Worm (Caenorhabditis elegans): Measurements from ENCODE around the gene srd-8.

Gene srd-8

DNA sequence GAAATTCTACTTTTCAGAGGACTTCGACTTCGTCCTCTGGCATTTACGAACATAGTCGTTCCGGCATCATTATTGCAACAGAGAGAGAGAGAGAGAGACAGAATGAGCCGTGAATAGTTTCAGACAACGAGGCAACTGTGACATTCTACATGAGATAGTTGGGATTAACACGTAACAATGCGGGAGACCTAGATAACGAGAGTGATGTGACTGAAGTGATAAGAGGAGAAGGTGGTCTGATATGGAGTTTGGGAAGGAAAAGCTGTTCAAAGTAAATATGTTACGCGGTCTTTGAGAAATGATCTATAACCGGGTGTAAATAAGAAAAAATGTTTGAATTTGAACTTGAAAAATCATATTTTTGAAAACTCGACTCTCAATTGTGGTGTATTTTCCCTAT lies 14.0 kb upstream of the srd-8 start (continued):
- TF ChIP-seq F44E2.7 (GFP tag; IDR thresholded peaks at IDR 0.05) (no peak), daf-8 (GFP tag; IDR thresholded peaks at IDR 0.05) (no peak), pqm-1 (tag; optimal IDR thresholded peaks at IDR 0.05) (peak; percentile 84), Y5F2A.4 (GFP tag; optimal IDR thresholded peaks at IDR 0.05) (no peak), nhr-6 (tag; optimal IDR thresholded peaks at IDR 0.05) (no peak), ceh-44 (GFP tag; IDR thresholded peaks at IDR 0.05) (no peak), mes-2 (tag; optimal IDR thresholded peaks at IDR 0.05; ENCODE audit: poor library complexity, severe bottlenecking) (peak; percentile 47), mdt-29 (GFP tag; IDR thresholded peaks at IDR 0.05) (no peak), nhr-28 (tag; optimal IDR thresholded peaks at IDR 0.05) (peak; percentile 80), hlh-30 (tag; optimal IDR thresholded peaks at IDR 0.05; ENCODE audit: insufficient read depth) (peak; percentile 10), dve-1 (tag; optimal IDR thresholded peaks at IDR 0.05; ENCODE audit: insufficient read depth) (peak; percentile 83), lin-1 (GFP tag; IDR thresholded peaks at IDR 0.05) (peak; percentile 82), ceh-28 (tag; optimal IDR thresholded peaks at IDR 0.05) (no peak), daf-12 (tag; optimal IDR thresholded peaks at IDR 0.05) (no peak), hif-1 (tag; optimal IDR thresholded peaks at IDR 0.05) (peak in 1 of 2 experiments; percentile 8), nhr-77 (tag; optimal IDR thresholded peaks at IDR 0.05) (peak; percentile 26), mxl-3 (GFP tag; optimal IDR thresholded peaks at IDR 0.05) (peak; percentile 31), spr-1 (tag; optimal IDR thresholded peaks at IDR 0.05) (no peak)

DNA sequence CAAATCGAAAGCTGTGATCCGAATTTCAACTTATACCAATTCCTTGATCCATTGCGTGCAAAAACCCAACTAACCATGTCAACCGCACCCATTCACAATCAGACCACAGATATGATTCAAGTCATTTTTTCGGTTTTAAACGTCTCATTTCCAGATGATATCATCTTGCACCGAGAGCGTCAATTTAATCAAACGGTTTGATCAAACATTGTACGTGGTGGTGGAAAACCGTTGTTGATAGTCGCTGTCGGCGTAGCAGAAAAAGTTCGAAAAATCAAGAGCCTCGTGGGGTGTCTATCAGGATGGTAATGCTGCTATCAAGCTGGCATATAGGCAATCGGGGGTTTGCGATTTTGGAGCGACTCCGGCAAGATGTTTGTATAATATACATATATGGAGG lies 13.5 kb upstream of the srd-8 start:
- TF ChIP-seq cey-2 (tag; optimal IDR thresholded peaks at IDR 0.05; ENCODE audit: borderline replicate concordance, insufficient read depth) (no peak), nhr-28 (tag; optimal IDR thresholded peaks at IDR 0.05) (no peak), nhr-77 (tag; optimal IDR thresholded peaks at IDR 0.05) (no peak), ztf-7 (tag; optimal IDR thresholded peaks at IDR 0.05) (no peak), T26A8.4 (GFP tag; IDR thresholded peaks at IDR 0.05) (no peak), lin-38 (GFP tag; IDR thresholded peaks at IDR 0.05) (no peak), dmd-8 (GFP tag; IDR thresholded peaks at IDR 0.05) (no peak), zag-1 (tag; optimal IDR thresholded peaks at IDR 0.05) (no peak), nhr-11 (tag; optimal IDR thresholded peaks at IDR 0.05) (no peak), aha-1 (tag) (peak; percentile 37), ZK337.2 (GFP tag; IDR thresholded peaks at IDR 0.05) (no peak), madf-9 (GFP tag; conservative IDR thresholded peaks at IDR 0.05) (no peak), D1046.2 (GFP tag; IDR thresholded peaks at IDR 0.05) (no peak), php-3 (GFP tag; IDR thresholded peaks at IDR 0.05) (no peak), fos-1 (tag; optimal IDR thresholded peaks at IDR 0.05) (no peak), lin-1 (GFP tag; IDR thresholded peaks at IDR 0.05) (peak; percentile 50), vab-7 (GFP tag; IDR thresholded peaks at IDR 0.05) (no peak), pha-4 (GFP tag; IDR thresholded peaks at IDR 0.05) (no peak; the same call in 1 of the 2 replicates), pha-4 (tag; optimal IDR thresholded peaks at IDR 0.05) (no peak), daf-16 (GFP tag; optimal IDR thresholded peaks at IDR 0.05) (no peak), daf-16 (tag; optimal IDR thresholded peaks at IDR 0.05) (peak; percentile 48), fkh-10 (GFP tag; optimal IDR thresholded peaks at IDR 0.05) (no peak), daf-19 (GFP tag; conservative IDR thresholded peaks at IDR 0.05) (no peak), mdt-29 (GFP tag; IDR thresholded peaks at IDR 0.05) (0 out of 2 replicates have a peak, but pooled peaks have one; percentile 17), tag-97 (GFP tag; IDR thresholded peaks at IDR 0.05) (no peak), lin-39 (tag; optimal IDR thresholded peaks at IDR 0.05) (no peak), mdl-1 (tag; optimal IDR thresholded peaks at IDR 0.05) (peak in 1 of 2 experiments; percentile 6), ztf-11 (tag; optimal IDR thresholded peaks at IDR 0.05) (no peak), nhr-41 (GFP tag; IDR thresholded peaks at IDR 0.05) (no peak), skn-1 (tag; optimal IDR thresholded peaks at IDR 0.05) (no peak), egl-27 (tag; optimal IDR thresholded peaks at IDR 0.05) (no peak), sdz-12 (GFP tag; optimal IDR thresholded peaks at IDR 0.05) (no peak), rbr-2 (tag; optimal IDR thresholded peaks at IDR 0.05) (no peak), F10B5.3 (tag; optimal IDR thresholded peaks at IDR 0.05) (no peak), lsy-2 (tag; optimal IDR thresholded peaks at IDR 0.05) (no peak), mxl-2 (GFP tag; conservative IDR thresholded peaks at IDR 0.05) (no peak), mep-1 (tag; optimal IDR thresholded peaks at IDR 0.05) (no peak), zip-2 (tag; optimal IDR thresholded peaks at IDR 0.05) (no peak)

Measured in whole organism, L4 larva.